Comparison of ENCODE assay signal across 1 fruit fly cellular context in genomic region chr2L:4810044-4810609, dm6.
TF ChIP-seq lines count a peak whose summit lies in the region.

No protein-coding gene starts in this region.

TF ChIP-seq in whole organism, embryonic, 481 proteins besides CTCF, POLR2A, EP300 and RAD21 (continued from another document and continues in another):
- TF ChIP-seq aop (GFP tag; IDR thresholded peaks at IDR 0.05; lab: Robert Waterston, UW): no peak
- TF ChIP-seq gce (GFP tag; IDR thresholded peaks at IDR 0.05; lab: Robert Waterston, UW): no peak
- TF ChIP-seq CG13624 (GFP tag; optimal IDR thresholded peaks at IDR 0.05; lab: Kevin White, UChicago): peak; percentile 44
- TF ChIP-seq Pdp1 (GFP tag; optimal IDR thresholded peaks at IDR 0.05; lab: Kevin White, UChicago): peak in 1 of 2 experiments; percentile 33
- peak; percentile 95 for TF ChIP-seq Hmr (GFP tag; optimal IDR thresholded peaks at IDR 0.05; lab: Kevin White, UChicago)
- peak; percentile 94 for TF ChIP-seq sd (tag; optimal IDR thresholded peaks at IDR 0.05; lab: Kevin White, UChicago)
- TF ChIP-seq unc-4 (GFP tag; IDR thresholded peaks at IDR 0.05; lab: Robert Waterston, UW; ENCODE audit: partially characterized antibody): 0 out of 2 replicates have a peak, but pooled peaks have one; percentile 52
- TF ChIP-seq sim (GFP tag; IDR thresholded peaks at IDR 0.05; lab: Robert Waterston, UW): no peak
- peak; percentile 52 for TF ChIP-seq CG30403 (GFP tag; optimal IDR thresholded peaks at IDR 0.05; lab: Kevin White, UChicago)
- peak; percentile 54 for TF ChIP-seq MTF-1 (GFP tag; optimal IDR thresholded peaks at IDR 0.05; lab: Kevin White, UChicago; ENCODE audit: borderline replicate concordance)
- TF ChIP-seq Dref (GFP tag; IDR thresholded peaks at IDR 0.05; lab: Robert Waterston, UW): no peak
- TF ChIP-seq odd (GFP tag; optimal IDR thresholded peaks at IDR 0.05; lab: Kevin White, UChicago): no peak
- no peak for TF ChIP-seq CG10462 (GFP tag; optimal IDR thresholded peaks at IDR 0.05; lab: Kevin White, UChicago)
- TF ChIP-seq scrt (GFP tag; optimal IDR thresholded peaks at IDR 0.05; lab: Kevin White, UChicago): peak; percentile 99
- TF ChIP-seq zen2 (GFP tag; IDR thresholded peaks at IDR 0.05; lab: Robert Waterston, UW; ENCODE audit: partially characterized antibody): no peak
- TF ChIP-seq GATAe (GFP tag; conservative IDR thresholded peaks at IDR 0.05; lab: Robert Waterston, UW): peak; percentile 42; the same call in 1 of the 2 replicates
- peak; percentile 69 for TF ChIP-seq gem (tag; optimal IDR thresholded peaks at IDR 0.05; lab: Kevin White, UChicago)
- no peak for TF ChIP-seq HLH54F (GFP tag; optimal IDR thresholded peaks at IDR 0.05; lab: Kevin White, UChicago)
- TF ChIP-seq CG10565 (GFP tag; optimal IDR thresholded peaks at IDR 0.05; lab: Kevin White, UChicago): no peak
- TF ChIP-seq CG3407 (GFP tag; optimal IDR thresholded peaks at IDR 0.05; lab: Kevin White, UChicago): no peak
- no peak for TF ChIP-seq CG8089 (GFP tag; optimal IDR thresholded peaks at IDR 0.05; lab: Kevin White, UChicago)
- peak; percentile 44; the same call in 1 of the 2 replicates for TF ChIP-seq sens-2 (GFP tag; IDR thresholded peaks at IDR 0.05; lab: Robert Waterston, UW)
- TF ChIP-seq NC2β (GFP tag; optimal IDR thresholded peaks at IDR 0.05; lab: Kevin White, UChicago): no peak
- no peak for TF ChIP-seq slp2 (GFP tag; optimal IDR thresholded peaks at IDR 0.05; lab: Kevin White, UChicago)
- peak; percentile 21 for TF ChIP-seq Meics (GFP tag; optimal IDR thresholded peaks at IDR 0.05; lab: Kevin White, UChicago)
- peak; percentile 62 for TF ChIP-seq sens (GFP tag; lab: Kevin White, UChicago)
- no peak for TF ChIP-seq mam (GFP tag; optimal IDR thresholded peaks at IDR 0.05; lab: Kevin White, UChicago)
- no peak for TF ChIP-seq CG3065 (GFP tag; optimal IDR thresholded peaks at IDR 0.05; lab: Kevin White, UChicago)
- TF ChIP-seq schlank (tag; optimal IDR thresholded peaks at IDR 0.05; lab: Kevin White, UChicago): no peak
- no peak for TF ChIP-seq wdn (GFP tag; IDR thresholded peaks at IDR 0.05; lab: Robert Waterston, UW)
- no peak for TF ChIP-seq CG1792 (GFP tag; optimal IDR thresholded peaks at IDR 0.05; lab: Kevin White, UChicago)
- TF ChIP-seq kah (GFP tag; optimal IDR thresholded peaks at IDR 0.05; lab: Kevin White, UChicago): peak; percentile 99
- TF ChIP-seq Sry-δ (GFP tag; optimal IDR thresholded peaks at IDR 0.05; lab: Kevin White, UChicago): no peak
- no peak; the same call in 1 of the 2 replicates for TF ChIP-seq lmd (GFP tag; IDR thresholded peaks at IDR 0.05; lab: Robert Waterston, UW)
- TF ChIP-seq sr (GFP tag; IDR thresholded peaks at IDR 0.05; lab: Robert Waterston, UW): no peak
- TF ChIP-seq lab (GFP tag; optimal IDR thresholded peaks at IDR 0.05; lab: Kevin White, UChicago): peak; percentile 57
- TF ChIP-seq MBD-R2 (GFP tag; IDR thresholded peaks at IDR 0.05; lab: Robert Waterston, UW): peak; percentile 17; the same call in 1 of the 2 replicates
- peak; percentile 71 for TF ChIP-seq B-H2 (GFP tag; optimal IDR thresholded peaks at IDR 0.05; lab: Kevin White, UChicago)
- TF ChIP-seq NFAT (GFP tag; IDR thresholded peaks at IDR 0.05; lab: Robert Waterston, UW): no peak
- peak; percentile 10 for TF ChIP-seq CG2202 (tag; optimal IDR thresholded peaks at IDR 0.05; lab: Kevin White, UChicago)
- no peak for TF ChIP-seq btn (GFP tag; optimal IDR thresholded peaks at IDR 0.05; lab: Kevin White, UChicago)
- TF ChIP-seq Xrp1 (GFP tag; IDR thresholded peaks at IDR 0.05; lab: Robert Waterston, UW): peak; percentile 48
- peak; percentile 46 for TF ChIP-seq dmrt11E (tag; optimal IDR thresholded peaks at IDR 0.05; lab: Kevin White, UChicago)
- TF ChIP-seq cg (GFP tag; optimal IDR thresholded peaks at IDR 0.05; lab: Kevin White, UChicago): peak; percentile 60
- TF ChIP-seq CG14860 (GFP tag; IDR thresholded peaks at IDR 0.05; lab: Robert Waterston, UW; ENCODE audit: partially characterized antibody): peak; percentile 39; the same call in 1 of the 3 replicates
- TF ChIP-seq CG17912 (GFP tag; optimal IDR thresholded peaks at IDR 0.05; lab: Kevin White, UChicago): peak; percentile 79
- no peak; the same call in 1 of the 2 replicates for TF ChIP-seq Drgx (GFP tag; IDR thresholded peaks at IDR 0.05; lab: Robert Waterston, UW)
- TF ChIP-seq CG6854 (GFP tag; optimal IDR thresholded peaks at IDR 0.05; lab: Kevin White, UChicago): no peak
- no peak for TF ChIP-seq CG3995 (GFP tag; optimal IDR thresholded peaks at IDR 0.05; lab: Kevin White, UChicago)
- TF ChIP-seq pros (GFP tag; optimal IDR thresholded peaks at IDR 0.05; lab: Kevin White, UChicago): peak; percentile 42
- TF ChIP-seq so (GFP tag; IDR thresholded peaks at IDR 0.05; lab: Robert Waterston, UW): no peak
- no peak for TF ChIP-seq CG11398 (GFP tag; optimal IDR thresholded peaks at IDR 0.05; lab: Kevin White, UChicago)
- peak; percentile 72 for TF ChIP-seq row (GFP tag; IDR thresholded peaks at IDR 0.05; lab: Robert Waterston, UW)
- TF ChIP-seq wek (GFP tag; optimal IDR thresholded peaks at IDR 0.05; lab: Kevin White, UChicago): no peak
- peak; percentile 64 for TF ChIP-seq Max (GFP tag; optimal IDR thresholded peaks at IDR 0.05; lab: Kevin White, UChicago)
- peak; percentile 76 for TF ChIP-seq abd-A (tag; optimal IDR thresholded peaks at IDR 0.05; lab: Kevin White, UChicago)
- TF ChIP-seq CG14965 (GFP tag; optimal IDR thresholded peaks at IDR 0.05; lab: Kevin White, UChicago; ENCODE audit: borderline replicate concordance): no peak
- no peak for TF ChIP-seq kay (GFP tag; optimal IDR thresholded peaks at IDR 0.05; lab: Kevin White, UChicago)
- TF ChIP-seq CG7786 (GFP tag; optimal IDR thresholded peaks at IDR 0.05; lab: Kevin White, UChicago): no peak
- peak; percentile 75 for TF ChIP-seq CG11504 (tag; optimal IDR thresholded peaks at IDR 0.05; lab: Kevin White, UChicago)
- TF ChIP-seq pb (GFP tag; optimal IDR thresholded peaks at IDR 0.05; lab: Kevin White, UChicago): no peak
- no peak for TF ChIP-seq Atf-2 (GFP tag; optimal IDR thresholded peaks at IDR 0.05; lab: Kevin White, UChicago)
- peak; percentile 37 for TF ChIP-seq CG14710 (tag; optimal IDR thresholded peaks at IDR 0.05; lab: Kevin White, UChicago)
- no peak for TF ChIP-seq NC2α (GFP tag; optimal IDR thresholded peaks at IDR 0.05; lab: Kevin White, UChicago)
- peak; percentile 13; the same call in 1 of the 2 replicates for TF ChIP-seq CG10366 (GFP tag; IDR thresholded peaks at IDR 0.05; lab: Robert Waterston, UW)
- TF ChIP-seq CG17568 (GFP tag; optimal IDR thresholded peaks at IDR 0.05; lab: Kevin White, UChicago): no peak
- TF ChIP-seq CG1602 (GFP tag; optimal IDR thresholded peaks at IDR 0.05; lab: Kevin White, UChicago): peak; percentile 35
- TF ChIP-seq amos (GFP tag; IDR thresholded peaks at IDR 0.05; lab: Robert Waterston, UW; ENCODE audit: partially characterized antibody): peak; percentile 50; the same call in 1 of the 2 replicates
- peak; percentile 69 for TF ChIP-seq CG12391 (tag; optimal IDR thresholded peaks at IDR 0.05; lab: Kevin White, UChicago)
- TF ChIP-seq wor (GFP tag; IDR thresholded peaks at IDR 0.05; lab: Robert Waterston, UW): no peak
- TF ChIP-seq cad (GFP tag; optimal IDR thresholded peaks at IDR 0.05; lab: Kevin White, UChicago): no peak
- no peak for TF ChIP-seq CG31365 (tag; optimal IDR thresholded peaks at IDR 0.05; lab: Kevin White, UChicago)
- no peak; the same call in 1 of the 2 replicates for TF ChIP-seq CG11085 (GFP tag; IDR thresholded peaks at IDR 0.05; lab: Robert Waterston, UW)
- peak; percentile 60 for TF ChIP-seq Dek (tag; optimal IDR thresholded peaks at IDR 0.05; lab: Kevin White, UChicago)
- no peak for TF ChIP-seq ac (GFP tag; optimal IDR thresholded peaks at IDR 0.05; lab: Kevin White, UChicago)
- no peak for TF ChIP-seq sisA (GFP tag; IDR thresholded peaks at IDR 0.05; lab: Robert Waterston, UW)
- TF ChIP-seq CG4617 (GFP tag; optimal IDR thresholded peaks at IDR 0.05; lab: Kevin White, UChicago; ENCODE audit: borderline replicate concordance): no peak
- TF ChIP-seq Sox102F (GFP tag; optimal IDR thresholded peaks at IDR 0.05; lab: Kevin White, UChicago): peak; percentile 4
- TF ChIP-seq Awh (GFP tag; IDR thresholded peaks at IDR 0.05; lab: Robert Waterston, UW): no peak
- no peak for TF ChIP-seq CG3838 (GFP tag; optimal IDR thresholded peaks at IDR 0.05; lab: Kevin White, UChicago)
- TF ChIP-seq dm (GFP tag; optimal IDR thresholded peaks at IDR 0.05; lab: Kevin White, UChicago): peak; percentile 63
- peak; percentile 31; the same call in 1 of the 2 replicates for TF ChIP-seq Nf-YA (GFP tag; IDR thresholded peaks at IDR 0.05; lab: Robert Waterston, UW)
- TF ChIP-seq bowl (GFP tag; IDR thresholded peaks at IDR 0.05; lab: Robert Waterston, UW): no peak
- TF ChIP-seq TFAM (GFP tag; optimal IDR thresholded peaks at IDR 0.05; lab: Kevin White, UChicago): no peak
- no peak for TF ChIP-seq Myb (GFP tag; optimal IDR thresholded peaks at IDR 0.05; lab: Kevin White, UChicago)
- TF ChIP-seq Bgb (GFP tag; IDR thresholded peaks at IDR 0.05; lab: Robert Waterston, UW; ENCODE audit: partially characterized antibody): peak; percentile 72; the same call in 1 of the 2 replicates
- peak; percentile 43 for TF ChIP-seq Xbp1 (GFP tag; optimal IDR thresholded peaks at IDR 0.05; lab: Kevin White, UChicago)
- TF ChIP-seq inv (GFP tag; IDR thresholded peaks at IDR 0.05; lab: Robert Waterston, UW; ENCODE audit: partially characterized antibody): no peak
- TF ChIP-seq Hey (tag; optimal IDR thresholded peaks at IDR 0.05; lab: Kevin White, UChicago): no peak
- TF ChIP-seq chm (GFP tag; IDR thresholded peaks at IDR 0.05; lab: Robert Waterston, UW): peak; percentile 71; the same call in 1 of the 2 replicates
- no peak for TF ChIP-seq CG9876 (GFP tag; optimal IDR thresholded peaks at IDR 0.05; lab: Kevin White, UChicago)
- TF ChIP-seq CG34224 (GFP tag; IDR thresholded peaks at IDR 0.05; lab: Robert Waterston, UW; ENCODE audit: partially characterized antibody): peak; percentile 40
- TF ChIP-seq CG8924 (tag; optimal IDR thresholded peaks at IDR 0.05; lab: Kevin White, UChicago): peak; percentile 63
- TF ChIP-seq da (GFP tag; optimal IDR thresholded peaks at IDR 0.05; lab: Kevin White, UChicago): no peak
- peak; percentile 54 for TF ChIP-seq Deaf1 (tag; optimal IDR thresholded peaks at IDR 0.05; lab: Kevin White, UChicago)
- TF ChIP-seq en (GFP tag; optimal IDR thresholded peaks at IDR 0.05; lab: Kevin White, UChicago): no peak
- TF ChIP-seq h (optimal IDR thresholded peaks at IDR 0.05; lab: Kevin White, UChicago): no peak
- TF ChIP-seq bab2 (GFP tag; optimal IDR thresholded peaks at IDR 0.05; lab: Kevin White, UChicago): no peak
- no peak for TF ChIP-seq CkIIα-i1 (GFP tag; IDR thresholded peaks at IDR 0.05; lab: Robert Waterston, UW)
- no peak for TF ChIP-seq Atf3 (GFP tag; optimal IDR thresholded peaks at IDR 0.05; lab: Kevin White, UChicago)
- peak; percentile 17 for TF ChIP-seq CG9817 (tag; optimal IDR thresholded peaks at IDR 0.05; lab: Kevin White, UChicago)
- no peak; the same call in 1 of the 2 replicates for TF ChIP-seq CG1024 (GFP tag; IDR thresholded peaks at IDR 0.05; lab: Robert Waterston, UW)
- TF ChIP-seq CG6683 (GFP tag; optimal IDR thresholded peaks at IDR 0.05; lab: Kevin White, UChicago): no peak
- TF ChIP-seq pum (GFP tag; optimal IDR thresholded peaks at IDR 0.05; lab: Kevin White, UChicago): no peak
- peak; percentile 98 for TF ChIP-seq Nf-YC (tag; optimal IDR thresholded peaks at IDR 0.05; lab: Kevin White, UChicago)
- no peak for TF ChIP-seq pnt (GFP tag; optimal IDR thresholded peaks at IDR 0.05; lab: Kevin White, UChicago)
- no peak for TF ChIP-seq Hmx (GFP tag; optimal IDR thresholded peaks at IDR 0.05; lab: Kevin White, UChicago)
- no peak for TF ChIP-seq Doc3 (GFP tag; IDR thresholded peaks at IDR 0.05; lab: Robert Waterston, UW; ENCODE audit: partially characterized antibody)
- TF ChIP-seq pfk (GFP tag; optimal IDR thresholded peaks at IDR 0.05; lab: Kevin White, UChicago): no peak
- no peak for TF ChIP-seq CG2116 (GFP tag; optimal IDR thresholded peaks at IDR 0.05; lab: Kevin White, UChicago)
- TF ChIP-seq lola (GFP tag; optimal IDR thresholded peaks at IDR 0.05; lab: Kevin White, UChicago): no peak
- TF ChIP-seq pita (GFP tag; optimal IDR thresholded peaks at IDR 0.05; lab: Kevin White, UChicago): peak; percentile 61
- peak; percentile 57; the same call in 1 of the 2 replicates for TF ChIP-seq E2f1 (GFP tag; IDR thresholded peaks at IDR 0.05; lab: Robert Waterston, UW)
- peak; percentile 19 for TF ChIP-seq tup (GFP tag; optimal IDR thresholded peaks at IDR 0.05; lab: Kevin White, UChicago)
- TF ChIP-seq Ets97D (GFP tag; optimal IDR thresholded peaks at IDR 0.05; lab: Kevin White, UChicago): peak; percentile 39
- TF ChIP-seq peb (GFP tag; IDR thresholded peaks at IDR 0.05; lab: Robert Waterston, UW): no peak
- TF ChIP-seq lov (optimal IDR thresholded peaks at IDR 0.05; lab: Kevin White, UChicago): no peak
- TF ChIP-seq lov (GFP tag; IDR thresholded peaks at IDR 0.05; lab: Robert Waterston, UW): no peak
- TF ChIP-seq Aef1 (GFP tag; IDR thresholded peaks at IDR 0.05; lab: Robert Waterston, UW): peak; percentile 37; the same call in 1 of the 3 replicates
- peak; percentile 32 for TF ChIP-seq CG4854 (GFP tag; optimal IDR thresholded peaks at IDR 0.05; lab: Kevin White, UChicago)
- no peak for TF ChIP-seq CG3281 (GFP tag; optimal IDR thresholded peaks at IDR 0.05; lab: Kevin White, UChicago)
- TF ChIP-seq CG4404 (GFP tag; IDR thresholded peaks at IDR 0.05; lab: Robert Waterston, UW): no peak
- TF ChIP-seq CG9215 (GFP tag; IDR thresholded peaks at IDR 0.05; lab: Robert Waterston, UW): no peak
- peak; percentile 57 for TF ChIP-seq grau (tag; optimal IDR thresholded peaks at IDR 0.05; lab: Kevin White, UChicago)
- peak; percentile 14 for TF ChIP-seq exex (tag; optimal IDR thresholded peaks at IDR 0.05; lab: Kevin White, UChicago)
- peak; percentile 54; the same call in 1 of the 3 replicates for TF ChIP-seq ci (GFP tag; IDR thresholded peaks at IDR 0.05; lab: Robert Waterston, UW)
- TF ChIP-seq CG3726 (GFP tag; IDR thresholded peaks at IDR 0.05; lab: Robert Waterston, UW): no peak
- TF ChIP-seq phol (tag; optimal IDR thresholded peaks at IDR 0.05; lab: Kevin White, UChicago): peak; percentile 38
- peak; percentile 70 for TF ChIP-seq Adf1 (GFP tag; IDR thresholded peaks at IDR 0.05; lab: Robert Waterston, UW)
- peak; percentile 15 for TF ChIP-seq CG17802 (tag; optimal IDR thresholded peaks at IDR 0.05; lab: Kevin White, UChicago)
- peak; percentile 12 for TF ChIP-seq zfh2 (GFP tag; optimal IDR thresholded peaks at IDR 0.05; lab: Kevin White, UChicago)
- peak; percentile 73 for TF ChIP-seq Atf6 (GFP tag; IDR thresholded peaks at IDR 0.05; lab: Robert Waterston, UW)
